Fruit fly (Drosophila melanogaster) whole organism, embryonic: ENCODE results near the gene CG5697.

Experiments
- Atf6 ChIP-seq: fragments of 200-800 bp; sonication (Bioruptor generic); IDR thresholded peaks from 2 replicates; pipeline ENCODE4 v1.3.6; 2022; ENCODE audit warnings: missing biosample characterization, missing genetic modification characterization
- CG1602 ChIP-seq: fragments of 200-800 bp; sonication (Bioruptor generic); optimal IDR thresholded peaks from 3 replicates; lab custom pipeline; 2016; ENCODE audit warnings: missing biosample characterization, missing genetic modification characterization
- CG17912 ChIP-seq: fragments of 200-800 bp; sonication (Bioruptor generic); optimal IDR thresholded peaks from 2 replicates; lab custom pipeline; 2018; ENCODE audit warnings: missing biosample characterization, mild to moderate bottlenecking, missing genetic modification characterization
- CG1792 ChIP-seq: fragments of 200-800 bp; sonication (Bioruptor generic); optimal IDR thresholded peaks from 2 replicates; lab custom pipeline; 2016; ENCODE audit warnings: missing biosample characterization, missing genetic modification characterization
- Doc2 ChIP-seq: fragments of 200-800 bp; sonication (Bioruptor generic); IDR thresholded peaks from 2 replicates; pipeline ENCODE4 v1.3.6; 2022; ENCODE audit warnings: missing biosample characterization, missing genetic modification characterization
- Meics ChIP-seq: fragments of 200-800 bp; sonication (Bioruptor generic); optimal IDR thresholded peaks from 2 replicates; lab custom pipeline; 2017; ENCODE audit warnings: missing biosample characterization, mild to moderate bottlenecking, missing genetic modification characterization
- ap ChIP-seq: fragments of 200-800 bp; sonication (Bioruptor generic); IDR thresholded peaks from 2 replicates; pipeline ENCODE4 v1.3.6; 2022; ENCODE audit warnings: missing biosample characterization, missing genetic modification characterization
- cad ChIP-seq: fragments of >200 bp; optimal IDR thresholded peaks from 2 replicates; lab custom pipeline; 2017; ENCODE audit warnings: missing biosample characterization, missing genetic modification characterization
- sim ChIP-seq: fragments of 200-800 bp; sonication (Bioruptor generic); IDR thresholded peaks from 2 replicates; pipeline ENCODE4 v1.3.6; 2022; ENCODE audit warnings: missing biosample characterization, missing genetic modification characterization

DNA sequence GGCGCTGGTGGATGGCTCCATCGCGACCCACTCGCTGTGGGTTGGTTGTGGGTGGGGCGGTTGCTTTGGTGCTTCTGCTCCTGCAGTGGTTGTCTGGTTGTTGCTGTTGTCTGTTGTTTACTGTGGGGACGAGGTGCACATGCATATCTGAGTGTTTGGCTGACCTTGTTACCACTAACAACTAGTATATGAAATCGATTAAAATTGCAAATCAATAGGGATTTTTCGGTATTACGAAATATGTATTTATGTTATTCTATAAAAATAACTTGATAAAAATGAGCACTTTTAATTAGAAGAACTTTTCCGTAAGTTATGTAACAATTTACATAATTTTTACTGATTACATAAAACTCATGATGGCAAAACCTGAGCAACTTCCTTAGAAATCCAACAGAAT lies 26.6 kb downstream of the CG5697 start, which contains the start of gene Dhc93AB:
- TF ChIP-seq CG1792 (no peak), CG1602 (GFP tag; lab: Kevin White, UChicago) (no peak), Meics (no peak), cad (GFP tag; lab: Kevin White, UChicago) (no peak), CG17912 (GFP tag; lab: Kevin White, UChicago) (no peak), ap (GFP tag; lab: Robert Waterston, UW) (no peak), Atf6 (no peak), sim (GFP tag; lab: Robert Waterston, UW) (no peak), Doc2 (GFP tag; lab: Robert Waterston, UW) (no peak)
